Fruit fly (Drosophila melanogaster) whole organism, embryonic: ENCODE results near the gene barr.

ENCODE experiments used
- B-H2 ChIP-seq: fragments of 200-800 bp; sonication (Bioruptor generic); optimal IDR thresholded peaks from 2 replicates; lab custom pipeline; 2018; ENCODE audit warnings: missing biosample characterization, mild to moderate bottlenecking, missing genetic modification characterization
- CG10147 ChIP-seq: fragments of 200-800 bp; sonication (Bioruptor generic); optimal IDR thresholded peaks from 2 replicates; lab custom pipeline; 2019; ENCODE audit warnings: missing biosample characterization, mild to moderate bottlenecking, missing genetic modification characterization, moderate library complexity
- CG10654 ChIP-seq: fragments of 200-800 bp; sonication (Bioruptor generic); optimal IDR thresholded peaks from 2 replicates; lab custom pipeline; 2016; ENCODE audit warnings: missing biosample characterization, missing genetic modification characterization
- CG11247 ChIP-seq: fragments of 200-800 bp; sonication (Bioruptor generic); IDR thresholded peaks from 2 replicates; pipeline ENCODE4 v1.3.6; 2022; ENCODE audit warnings: missing biosample characterization, missing genetic modification characterization
- CG11723 ChIP-seq: fragments of 200-800 bp; sonication (Bioruptor generic); optimal IDR thresholded peaks from 2 replicates; lab custom pipeline; 2017; ENCODE audit warnings: missing biosample characterization, mild to moderate bottlenecking, missing genetic modification characterization
- CG12219 ChIP-seq: fragments of 200-800 bp; sonication (Bioruptor generic); optimal IDR thresholded peaks from 3 replicates; lab custom pipeline; 2018; ENCODE audit warnings: missing biosample characterization, mild to moderate bottlenecking, missing genetic modification characterization
- CG13296 ChIP-seq: fragments of 200-800 bp; sonication (Bioruptor generic); optimal IDR thresholded peaks from 3 replicates; lab custom pipeline; 2018; ENCODE audit warnings: missing biosample characterization, mild to moderate bottlenecking, missing genetic modification characterization
- CG14965 ChIP-seq: fragments of 200-800 bp; sonication (Bioruptor generic); optimal IDR thresholded peaks from 2 replicates; lab custom pipeline; 2016; ENCODE audit warnings: missing biosample characterization, missing genetic modification characterization, borderline replicate concordance
- CG15269 ChIP-seq: fragments of 200-800 bp; sonication (Bioruptor generic); optimal IDR thresholded peaks from 2 replicates; lab custom pipeline; 2018; ENCODE audit warnings: missing biosample characterization, mild to moderate bottlenecking, missing genetic modification characterization, moderate library complexity
- CG1529 ChIP-seq: fragments of 200-800 bp; sonication (Bioruptor generic); optimal IDR thresholded peaks from 3 replicates; lab custom pipeline; 2018; ENCODE audit warnings: missing biosample characterization, missing genetic modification characterization
- CG1603 ChIP-seq: fragments of 200-800 bp; sonication (Bioruptor generic); optimal IDR thresholded peaks from 2 replicates; lab custom pipeline; 2019; ENCODE audit warnings: missing biosample characterization, mild to moderate bottlenecking, missing genetic modification characterization, moderate library complexity
- CG16815 ChIP-seq: fragments of 200-800 bp; sonication (Bioruptor generic); optimal IDR thresholded peaks from 3 replicates; lab custom pipeline; 2017; ENCODE audit warnings: missing biosample characterization, mild to moderate bottlenecking, missing genetic modification characterization
- CG17802 ChIP-seq: fragments of 200-800 bp; sonication (Bioruptor generic); optimal IDR thresholded peaks from 2 replicates; lab custom pipeline; 2018; ENCODE audit warnings: missing biosample characterization, mild to moderate bottlenecking, missing genetic modification characterization, moderate library complexity
- CG17829 ChIP-seq: fragments of 200-800 bp; optimal IDR thresholded peaks from 2 replicates; lab custom pipeline; 2019; ENCODE audit warnings: missing biosample characterization, mild to moderate bottlenecking, missing genetic modification characterization, moderate library complexity
- CG2875 ChIP-seq: fragments of 200-800 bp; sonication (Bioruptor generic); optimal IDR thresholded peaks from 2 replicates; lab custom pipeline; 2017; ENCODE audit warnings: missing biosample characterization, mild to moderate bottlenecking, missing genetic modification characterization, missing genetic modification reagents
- CG3847 ChIP-seq: fragments of 200-800 bp; sonication (Bioruptor generic); IDR thresholded peaks from 2 replicates; pipeline ENCODE4 v1.3.6; 2022; ENCODE audit warnings: missing biosample characterization, missing genetic modification characterization
- CG4854 ChIP-seq: fragments of 200-800 bp; sonication (Bioruptor generic); optimal IDR thresholded peaks from 2 replicates; lab custom pipeline; 2016; ENCODE audit warnings: missing biosample characterization, missing genetic modification characterization, inconsistent platforms
- CG6854 ChIP-seq: fragments of 200-800 bp; sonication (Bioruptor generic); optimal IDR thresholded peaks from 3 replicates; lab custom pipeline; 2017; ENCODE audit warnings: missing biosample characterization, mild to moderate bottlenecking, missing genetic modification characterization
- CG7786 ChIP-seq: fragments of 200-800 bp; sonication (Bioruptor generic); optimal IDR thresholded peaks from 2 replicates; lab custom pipeline; 2016; ENCODE audit warnings: missing biosample characterization, missing genetic modification characterization
- CG8478 ChIP-seq: fragments of >200 bp; optimal IDR thresholded peaks from 2 replicates; lab custom pipeline; 2018
- CG8944 ChIP-seq: fragments of 200-800 bp; sonication (Bioruptor generic); optimal IDR thresholded peaks from 3 replicates; lab custom pipeline; 2016; ENCODE audit warnings: missing biosample characterization, missing genetic modification characterization
- CG9215 ChIP-seq: fragments of 200-800 bp; sonication (Bioruptor generic); IDR thresholded peaks from 2 replicates; pipeline ENCODE4 v1.3.6; 2022; ENCODE audit warnings: missing biosample characterization, missing genetic modification characterization
- D19B ChIP-seq: fragments of 200-800 bp; sonication (Bioruptor generic); optimal IDR thresholded peaks from 2 replicates; lab custom pipeline; 2017; ENCODE audit warnings: missing biosample characterization, mild to moderate bottlenecking, missing genetic modification characterization
- Deaf1 ChIP-seq: fragments of 200-800 bp; optimal IDR thresholded peaks from 3 replicates; lab custom pipeline; 2019; ENCODE audit warnings: missing biosample characterization, mild to moderate bottlenecking, missing genetic modification characterization, moderate library complexity
- Doc3 ChIP-seq: fragments of 200-800 bp; sonication (Bioruptor generic); IDR thresholded peaks from 3 replicates; pipeline ENCODE4 v1.3.6; 2022; ENCODE audit warnings: missing biosample characterization, missing genetic modification characterization; ENCODE audit not compliant: partially characterized antibody
- Hr51 ChIP-seq, 2 experiments: fragments of 200-800 bp; sonication (Bioruptor generic); optimal IDR thresholded peaks; 2 replicates in 1 of 2; 3 replicates in 1 of 2; lab custom pipeline; 2016 to 2018; ENCODE audit warnings: missing biosample characterization in 2 of 2, missing genetic modification characterization in 2 of 2, mild to moderate bottlenecking in 1 of 2, moderate library complexity in 1 of 2
- Lim3 ChIP-seq: fragments of 200-800 bp; sonication (Bioruptor generic); IDR thresholded peaks from 2 replicates; pipeline ENCODE4 v1.3.6; 2022; ENCODE audit warnings: missing biosample characterization, missing genetic modification characterization
- Med ChIP-seq: fragments of 200-800 bp; sonication (Bioruptor generic); peaks from one replicate; lab custom pipeline; 2016; ENCODE audit warnings: missing biosample characterization, missing genetic modification characterization, mild to moderate bottlenecking, inconsistent platforms, moderate library complexity
- Meics ChIP-seq: fragments of 200-800 bp; sonication (Bioruptor generic); optimal IDR thresholded peaks from 2 replicates; lab custom pipeline; 2017; ENCODE audit warnings: missing biosample characterization, mild to moderate bottlenecking, missing genetic modification characterization
- Oaz ChIP-seq: fragments of 200-800 bp; sonication (Bioruptor generic); IDR thresholded peaks from 2 replicates; pipeline ENCODE4 v1.3.6; 2022; ENCODE audit warnings: missing biosample characterization, missing genetic modification characterization
- PHDP ChIP-seq: fragments of 200-800 bp; sonication (Bioruptor generic); optimal IDR thresholded peaks from 3 replicates; lab custom pipeline; 2018; ENCODE audit warnings: missing biosample characterization, mild to moderate bottlenecking, missing genetic modification characterization, moderate library complexity
- Pdp1 ChIP-seq, 2 experiments: fragments of 200-800 bp; sonication (Bioruptor generic); optimal IDR thresholded peaks; 3 replicates each; lab custom pipeline; 2016; ENCODE audit warnings: missing biosample characterization in 2 of 2, missing genetic modification characterization in 2 of 2, mild to moderate bottlenecking in 1 of 2, moderate library complexity in 1 of 2
- Trl ChIP-seq, 3 experiments: fragments of >200 bp in 2 of 3; fragments of 200-800 bp in 1 of 3; sonication (Bioruptor generic) in 1 of 3; optimal IDR thresholded peaks; 2 replicates in 1 of 3; 3 replicates in 2 of 3; lab custom pipeline; 2016 to 2017; ENCODE audit warnings: missing biosample characterization in 1 of 3, missing genetic modification characterization in 1 of 3
- abd-A ChIP-seq: fragments of 200-800 bp; sonication (Bioruptor generic); optimal IDR thresholded peaks from 3 replicates; lab custom pipeline; 2019; ENCODE audit warnings: missing biosample characterization, mild to moderate bottlenecking, missing genetic modification characterization, moderate library complexity
- ci ChIP-seq: fragments of 200-800 bp; sonication (Bioruptor generic); IDR thresholded peaks from 3 replicates; pipeline ENCODE4 v1.3.6; 2022; ENCODE audit warnings: missing biosample characterization, missing genetic modification characterization
- crol ChIP-seq: fragments of 200-800 bp; sonication (Bioruptor generic); IDR thresholded peaks from 2 replicates; pipeline ENCODE4 v1.3.6; 2022; ENCODE audit warnings: missing biosample characterization, missing genetic modification characterization
- emc ChIP-seq: fragments of 200-800 bp; sonication (Bioruptor generic); optimal IDR thresholded peaks from 2 replicates; lab custom pipeline; 2016; ENCODE audit warnings: missing biosample characterization, missing genetic modification characterization
- ems ChIP-seq: fragments of 200-800 bp; sonication (Bioruptor generic); optimal IDR thresholded peaks from 3 replicates; lab custom pipeline; 2016; ENCODE audit warnings: missing biosample characterization, missing genetic modification characterization
- eve ChIP-seq, 2 experiments: fragments of >200 bp; optimal IDR thresholded peaks; 2 replicates each; lab custom pipeline; 2017; ENCODE audit warnings: missing biosample characterization in 2 of 2, missing genetic modification characterization in 2 of 2
- fu2 ChIP-seq: fragments of 200-800 bp; sonication (Bioruptor generic); optimal IDR thresholded peaks from 2 replicates; lab custom pipeline; 2016; ENCODE audit warnings: missing biosample characterization, missing genetic modification characterization
- gfzf ChIP-seq: fragments of 200-800 bp; sonication (Bioruptor generic); optimal IDR thresholded peaks from 2 replicates; lab custom pipeline; 2016; ENCODE audit warnings: missing biosample characterization, mild to moderate bottlenecking, missing genetic modification characterization, moderate library complexity
- grau ChIP-seq: fragments of 200-800 bp; optimal IDR thresholded peaks from 3 replicates; lab custom pipeline; 2019; ENCODE audit warnings: missing biosample characterization, mild to moderate bottlenecking, missing genetic modification characterization, moderate library complexity
- gsb-n ChIP-seq: fragments of 200-800 bp; sonication (Bioruptor generic); optimal IDR thresholded peaks from 3 replicates; lab custom pipeline; 2018; ENCODE audit warnings: missing biosample characterization, mild to moderate bottlenecking, missing genetic modification characterization
- hb ChIP-seq: fragments of 200-800 bp; sonication (Bioruptor generic); IDR thresholded peaks from 3 replicates; pipeline ENCODE4 v1.3.6; 2022; ENCODE audit warnings: missing biosample characterization, missing genetic modification characterization; ENCODE audit not compliant: partially characterized antibody
- jing ChIP-seq: fragments of 200-800 bp; sonication (Bioruptor generic); optimal IDR thresholded peaks from 2 replicates; lab custom pipeline; 2018; ENCODE audit warnings: missing biosample characterization, mild to moderate bottlenecking, missing genetic modification characterization
- peb ChIP-seq: fragments of 200-800 bp; sonication (Bioruptor generic); IDR thresholded peaks from 2 replicates; pipeline ENCODE4 v1.3.6; 2022; ENCODE audit warnings: missing biosample characterization, missing genetic modification characterization
- ttk ChIP-seq: fragments of 200-800 bp; sonication (Bioruptor generic); IDR thresholded peaks from 2 replicates; pipeline ENCODE4 v2.1.2; 2022; ENCODE audit warnings: missing biosample characterization, missing genetic modification characterization
- z ChIP-seq: fragments of 200-800 bp; sonication (Bioruptor generic); IDR thresholded peaks from 3 replicates; pipeline ENCODE4 v1.3.6; 2022; ENCODE audit warnings: missing biosample characterization, missing genetic modification characterization
- zf30C ChIP-seq: fragments of 200-800 bp; sonication (Bioruptor generic); optimal IDR thresholded peaks from 3 replicates; lab custom pipeline; 2018; ENCODE audit warnings: missing biosample characterization, mild to moderate bottlenecking, missing genetic modification characterization
- zfh2 ChIP-seq: fragments of 200-800 bp; sonication (Bioruptor generic); optimal IDR thresholded peaks from 2 replicates; lab custom pipeline; 2016; ENCODE audit warnings: missing biosample characterization, missing genetic modification characterization

barr gene

dm6 chr2L:20027382-20027919 is 33.7 kb downstream of the barr start, which contains the start of gene sNPF (continued):
- TF ChIP-seq CG4854 (GFP tag; lab: Kevin White, UChicago) = no peak
- TF ChIP-seq gfzf (GFP tag; lab: Kevin White, UChicago) = no peak
- peak; percentile 71 for TF ChIP-seq CG10147 (GFP tag; lab: Kevin White, UChicago)
- TF ChIP-seq Med = no peak
- peak; percentile 94 for TF ChIP-seq Deaf1 (tag; lab: Kevin White, UChicago)
- TF ChIP-seq emc (GFP tag; lab: Kevin White, UChicago) = peak; percentile 32
- TF ChIP-seq peb (GFP tag; lab: Robert Waterston, UW) = no peak
- 0 out of 2 replicates have a peak, but pooled peaks have one; percentile 33 for TF ChIP-seq CG3847 (GFP tag; lab: Robert Waterston, UW)
- peak in 1 of 2 experiments; percentile 67 for TF ChIP-seq Hr51 (GFP tag; optimal IDR thresholded peaks at IDR 0.05; lab: Kevin White, UChicago)
- peak; percentile 67 for TF ChIP-seq Meics (GFP tag; lab: Kevin White, UChicago)
- no peak for TF ChIP-seq CG14965 (GFP tag; lab: Kevin White, UChicago)
- peak; percentile 61 for TF ChIP-seq CG15269 (tag; lab: Kevin White, UChicago)
- peak; percentile 40 for TF ChIP-seq ems (GFP tag; lab: Kevin White, UChicago)
- no peak for TF ChIP-seq abd-A (tag; lab: Kevin White, UChicago)
- no peak for TF ChIP-seq Doc3 (GFP tag; lab: Robert Waterston, UW)
- no peak for TF ChIP-seq CG2875 (GFP tag; lab: Kevin White, UChicago)
- no peak for TF ChIP-seq CG10654 (GFP tag; lab: Kevin White, UChicago)
- TF ChIP-seq CG9215 (GFP tag; lab: Robert Waterston, UW) = peak; percentile 42; the same call in 1 of the 2 replicates
- no peak for TF ChIP-seq zf30C (GFP tag; lab: Kevin White, UChicago)
- TF ChIP-seq ci = no peak
- TF ChIP-seq CG1603 (tag; lab: Kevin White, UChicago) = no peak
- TF ChIP-seq ttk (GFP tag; lab: Robert Waterston, UW) = 0 out of 2 replicates have a peak, but pooled peaks have one; percentile 25
- TF ChIP-seq Oaz (GFP tag; lab: Robert Waterston, UW) = no peak
- TF ChIP-seq fu2 (GFP tag; lab: Kevin White, UChicago) = peak; percentile 35
- no peak for TF ChIP-seq CG1529
- peak; percentile 6 for TF ChIP-seq CG8944
- no peak for TF ChIP-seq crol (GFP tag; lab: Robert Waterston, UW)
- peak; percentile 56 for TF ChIP-seq CG6854
- TF ChIP-seq Pdp1 (GFP tag; optimal IDR thresholded peaks at IDR 0.05; lab: Kevin White, UChicago) = peak in 1 of 2 experiments; percentile 41
- peak; percentile 67 for TF ChIP-seq PHDP
- TF ChIP-seq eve (GFP tag; optimal IDR thresholded peaks at IDR 0.05; lab: Kevin White, UChicago) = peak in 1 of 2 experiments; percentile 80
- peak; percentile 8 for TF ChIP-seq B-H2
- TF ChIP-seq CG12219 = peak; percentile 64
- TF ChIP-seq CG16815 (GFP tag; lab: Kevin White, UChicago) = peak; percentile 52
- no peak for TF ChIP-seq z
- TF ChIP-seq Trl (optimal IDR thresholded peaks at IDR 0.05; lab: Kevin White, UChicago) = no peak
- peak; percentile 41 for TF ChIP-seq Trl (GFP tag; optimal IDR thresholded peaks at IDR 0.05; lab: Kevin White, UChicago)
- TF ChIP-seq CG13296 (GFP tag; lab: Kevin White, UChicago) = peak; percentile 32
- no peak for TF ChIP-seq CG17802
- TF ChIP-seq hb = no peak
- TF ChIP-seq CG11247 (GFP tag; lab: Robert Waterston, UW) = no peak
- TF ChIP-seq D19B (GFP tag; lab: Kevin White, UChicago) = peak; percentile 55
- peak; percentile 80 for TF ChIP-seq CG7786 (GFP tag; lab: Kevin White, UChicago)
- no peak for TF ChIP-seq CG11723
- no peak for TF ChIP-seq CG8478 (lab: Kevin White, UChicago)
- TF ChIP-seq Lim3 (GFP tag; lab: Robert Waterston, UW) = no peak
- no peak for TF ChIP-seq jing (GFP tag; lab: Kevin White, UChicago)
- no peak for TF ChIP-seq CG17829 (tag; lab: Kevin White, UChicago)
- TF ChIP-seq grau = no peak
- TF ChIP-seq zfh2 (GFP tag; lab: Kevin White, UChicago) = peak; percentile 58
- TF ChIP-seq gsb-n (tag; lab: Kevin White, UChicago) = no peak
